Worm (Caenorhabditis elegans) whole organism, young adult: ENCODE data around the gene Y57G11C.1131.

Experiments used
- F37B4.10 ChIP-seq: fragments of 200-800 bp; sonication (Bioruptor generic); IDR thresholded peaks from 2 replicates; pipeline ENCODE4 v1.3.6; 2022; ENCODE audit warnings: missing genetic modification characterization, missing compliant biosample characterization
- F57C9.4 ChIP-seq: sonication (generic microtip); optimal IDR thresholded peaks from 2 replicates; lab custom pipeline; 2017; ENCODE audit warnings: mild to moderate bottlenecking, missing genetic modification characterization, missing compliant biosample characterization
- K11D2.4 ChIP-seq: fragments of 200-800 bp; sonication (Bioruptor generic); IDR thresholded peaks from 2 replicates; pipeline ENCODE4 v1.3.6; 2022; ENCODE audit warnings: missing genetic modification reagents, missing genetic modification characterization, missing compliant biosample characterization
- Y67H2A.10 ChIP-seq: fragments of 200-800 bp; sonication (Bioruptor generic); conservative IDR thresholded peaks from 2 replicates; pipeline ENCODE4 v1.3.6; 2022; ENCODE audit warnings: missing genetic modification reagents, missing genetic modification characterization, missing compliant biosample characterization
- ama-1 ChIP-seq, 3 experiments: fragments of 150-350 bp in 1 of 3; sonication (generic microtip) in 2 of 3; optimal IDR thresholded peaks; 2 replicates each; lab custom pipeline; 2014 to 2018; ENCODE audit warnings: missing biosample characterization in 2 of 3, missing genetic modification characterization in 2 of 3, missing genetic modification reagents in 2 of 3
- let-607 ChIP-seq, 2 experiments: fragments of 200-800 bp in 1 of 2; sonication (Bioruptor generic) in 1 of 2; sonication (generic microtip) in 1 of 2; optimal IDR thresholded peaks; 2 replicates each; lab custom pipeline; 2016 to 2018; ENCODE audit warnings: mild to moderate bottlenecking in 2 of 2, missing compliant biosample characterization in 2 of 2, missing genetic modification characterization in 2 of 2, moderate library complexity in 2 of 2, missing genotype in 1 of 2
- lsy-27 ChIP-seq: sonication (generic microtip); optimal IDR thresholded peaks from 2 replicates; lab custom pipeline; 2017; ENCODE audit warnings: missing genetic modification characterization, mild to moderate bottlenecking, missing compliant biosample characterization, antibody characterized with exemption, missing genotype, borderline replicate concordance; ENCODE audit not compliant: insufficient read depth
- nfya-1 ChIP-seq: sonication (generic microtip); optimal IDR thresholded peaks from 2 replicates; lab custom pipeline; 2017; ENCODE audit warnings: antibody characterized with exemption, missing compliant biosample characterization, missing genetic modification characterization, borderline replicate concordance; ENCODE audit not compliant: insufficient read depth
- snpc-4 ChIP-seq, 5 experiments: fragments of 150-350 bp in 1 of 5; sonication (generic microtip) in 4 of 5; optimal IDR thresholded peaks; 2 replicates each; lab custom pipeline; 2014 to 2018; ENCODE audit warnings: missing genetic modification characterization in 5 of 5, missing biosample characterization in 3 of 5, antibody characterized with exemption in 2 of 5, mild to moderate bottlenecking in 2 of 5, missing compliant biosample characterization in 2 of 5, missing genotype in 2 of 5, moderate library complexity in 2 of 5, missing genetic modification reagents in 1 of 5
- tlf-1 ChIP-seq: fragments of 200-800 bp; sonication (Bioruptor generic); optimal IDR thresholded peaks from 2 replicates; lab custom pipeline; 2018; ENCODE audit warnings: mild to moderate bottlenecking, missing genetic modification characterization, missing compliant biosample characterization
- unc-130 ChIP-seq: sonication (generic microtip); optimal IDR thresholded peaks from 2 replicates; lab custom pipeline; 2016; ENCODE audit warnings: missing genetic modification reagents, missing genetic modification characterization, missing compliant biosample characterization

ce11 chrIV:14950468-14950867, 17.7 kb downstream of the Y57G11C.1131 start, which contains the start of gene Y41E3.22:
- no peak for TF ChIP-seq nfya-1
- TF ChIP-seq F37B4.10 (GFP tag; lab: Robert Waterston, UW) = no peak
- no peak for TF ChIP-seq snpc-4 (GFP tag; optimal IDR thresholded peaks at IDR 0.05; lab: Kevin White, UChicago)
- TF ChIP-seq snpc-4 (tag; optimal IDR thresholded peaks at IDR 0.05; lab: Kevin White, UChicago) = no peak
- TF ChIP-seq Y67H2A.10 (GFP tag; lab: Robert Waterston, UW) = no peak
- TF ChIP-seq ama-1 (optimal IDR thresholded peaks at IDR 0.05; lab: Kevin White, UChicago) = no peak
- TF ChIP-seq ama-1 (GFP tag; optimal IDR thresholded peaks at IDR 0.05; lab: Kevin White, UChicago) = no peak
- TF ChIP-seq tlf-1 (GFP tag; lab: Kevin White, UChicago) = no peak
- TF ChIP-seq unc-130 = no peak
- TF ChIP-seq lsy-27 (tag; lab: Kevin White, UChicago) = no peak
- no peak for TF ChIP-seq K11D2.4 (GFP tag; lab: Robert Waterston, UW)
- no peak for TF ChIP-seq let-607 (tag; optimal IDR thresholded peaks at IDR 0.05; lab: Kevin White, UChicago)
- no peak for TF ChIP-seq F57C9.4 (tag; lab: Kevin White, UChicago)
